Worm (Caenorhabditis elegans): ENCODE results near the gene srxa-11.

DNA sequence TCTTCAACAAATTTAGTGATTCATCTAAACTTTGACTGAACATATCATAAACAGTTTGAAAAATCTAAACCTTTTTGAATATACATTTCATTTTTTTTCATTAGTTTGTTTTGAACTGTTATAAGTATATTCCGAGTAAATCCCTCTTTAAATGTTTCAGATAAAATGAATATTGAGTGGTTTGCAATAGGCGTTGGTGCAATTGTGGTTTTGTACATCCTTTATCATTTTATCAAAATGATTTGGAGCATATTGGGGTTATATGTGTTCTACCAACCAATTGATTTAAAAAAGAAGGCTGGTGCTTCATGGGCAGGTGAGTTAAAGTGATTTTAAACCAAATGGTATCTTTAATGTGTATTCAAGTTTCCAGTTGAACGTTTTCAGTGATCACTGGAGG, 19.5 kb upstream of the srxa-11 start, which contains the start of gene stdh-3:
- no peak for TF ChIP-seq ztf-3 (GFP tag; optimal IDR thresholded peaks at IDR 0.05)
- TF ChIP-seq ekl-4 (GFP tag; IDR thresholded peaks at IDR 0.05), result no peak
- TF ChIP-seq Y67H2A.10 (GFP tag; conservative IDR thresholded peaks at IDR 0.05), result no peak
- no peak for TF ChIP-seq F39B2.1 (GFP tag; IDR thresholded peaks at IDR 0.05)
- TF ChIP-seq egrh-3 (GFP tag; IDR thresholded peaks at IDR 0.05), result no peak
- no peak for TF ChIP-seq him-1 (tag; optimal IDR thresholded peaks at IDR 0.05)
- no peak for TF ChIP-seq pha-4 (tag; optimal IDR thresholded peaks at IDR 0.05)
- TF ChIP-seq rpc-1 (optimal IDR thresholded peaks at IDR 0.05), result no peak
- no peak for TF ChIP-seq rpc-1 (tag; optimal IDR thresholded peaks at IDR 0.05)
- TF ChIP-seq nhr-179 (tag; optimal IDR thresholded peaks at IDR 0.05), result no peak
- TF ChIP-seq hrde-1 (tag; optimal IDR thresholded peaks at IDR 0.05; ENCODE audit: borderline replicate concordance), result no peak
- no peak for TF ChIP-seq hlh-26 (GFP tag; conservative IDR thresholded peaks at IDR 0.05)
- no peak for TF ChIP-seq nfya-1 (tag; optimal IDR thresholded peaks at IDR 0.05; ENCODE audit: borderline replicate concordance, insufficient read depth)
